Fruit fly (Drosophila melanogaster) S2 (cell line): ENCODE data around the gene CG18088.

Experiments used
- CG8478 ChIP-seq: fragments of >200 bp; optimal IDR thresholded peaks from 2 replicates; lab custom pipeline; 2018
- CTCF ChIP-seq, 2 experiments: fragments of >200 bp; optimal IDR thresholded peaks; 2 replicates each; lab custom pipeline; 2018

dm6 chr2L:9019438-9019837, 52.1 kb downstream of the CG18088 start:
- TF ChIP-seq CTCF (optimal IDR thresholded peaks at IDR 0.05; lab: Kevin White, UChicago) (no peak), CG8478 (no peak)
